Fruit fly (Drosophila melanogaster): ENCODE data around the gene Aven.
A peak's percentile ranks its signal among the peaks of the same experiment; 100 is the strongest.

Gene Aven

DNA sequence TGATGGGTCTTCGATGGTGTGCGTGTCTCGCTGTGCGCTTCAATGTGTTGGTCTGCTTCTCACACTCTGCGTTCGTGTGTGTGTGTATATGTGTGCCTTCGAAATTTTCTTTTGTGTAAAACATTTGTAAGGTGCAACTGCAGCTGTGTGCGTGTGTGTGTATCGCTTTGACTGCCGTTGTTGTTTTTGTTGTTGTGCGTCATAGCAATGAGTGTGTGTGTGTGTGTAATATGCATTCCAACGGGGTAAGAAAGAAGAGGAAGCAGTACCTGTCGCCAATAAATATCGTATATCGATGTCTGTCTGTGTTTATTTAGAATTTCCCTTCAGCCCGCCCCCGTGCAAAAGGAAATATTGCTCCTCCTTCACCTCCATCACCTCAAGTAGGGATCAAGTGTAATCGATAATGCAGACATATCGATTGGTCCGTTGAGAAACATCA lies 24.9 kb upstream of the Aven start (continued):
- TF ChIP-seq Elba2 (GFP tag; optimal IDR thresholded peaks at IDR 0.05) (peak; percentile 34), psq (GFP tag; optimal IDR thresholded peaks at IDR 0.05) (peak; percentile 19), NFAT (GFP tag; IDR thresholded peaks at IDR 0.05) (no peak), CG6654 (GFP tag; optimal IDR thresholded peaks at IDR 0.05) (no peak), CG10366 (GFP tag; IDR thresholded peaks at IDR 0.05) (no peak), Scr (GFP tag; IDR thresholded peaks at IDR 0.05; ENCODE audit: partially characterized antibody) (peak; percentile 56), sens (GFP tag) (peak; percentile 70), Hmx (GFP tag; optimal IDR thresholded peaks at IDR 0.05) (no peak), run (tag; optimal IDR thresholded peaks at IDR 0.05) (no peak), Spps (tag; optimal IDR thresholded peaks at IDR 0.05) (no peak), MBD-R2 (GFP tag; IDR thresholded peaks at IDR 0.05) (peak; percentile 28; the same call in 1 of the 2 replicates), abd-A (tag; optimal IDR thresholded peaks at IDR 0.05) (peak; percentile 57), schlank (tag; optimal IDR thresholded peaks at IDR 0.05) (no peak), HLH3B (GFP tag; IDR thresholded peaks at IDR 0.05) (0 out of 2 replicates have a peak, but pooled peaks have one; percentile 8), bbx (GFP tag; IDR thresholded peaks at IDR 0.05; ENCODE audit: partially characterized antibody) (peak; percentile 78), sd (tag; optimal IDR thresholded peaks at IDR 0.05) (peak; percentile 95), Side (GFP tag; optimal IDR thresholded peaks at IDR 0.05) (peak; percentile 34), Kr (GFP tag; optimal IDR thresholded peaks at IDR 0.05) (peak; percentile 78), CG2712 (tag; optimal IDR thresholded peaks at IDR 0.05) (peak; percentile 28), CG8765 (GFP tag; IDR thresholded peaks at IDR 0.05) (no peak), HmgD (GFP tag; optimal IDR thresholded peaks at IDR 0.05) (peak; percentile 61), Camta (GFP tag; optimal IDR thresholded peaks at IDR 0.05) (no peak), lbe (GFP tag; optimal IDR thresholded peaks at IDR 0.05) (peak; percentile 17), CG12659 (GFP tag; optimal IDR thresholded peaks at IDR 0.05) (no peak), sna (GFP tag; IDR thresholded peaks at IDR 0.05; ENCODE audit: partially characterized antibody) (peak; percentile 56; the same call in 1 of the 2 replicates), mld (GFP tag; IDR thresholded peaks at IDR 0.05; ENCODE audit: partially characterized antibody) (0 out of 3 replicates have a peak, but pooled peaks have one; percentile 47), BEAF-32 (GFP tag; optimal IDR thresholded peaks at IDR 0.05) (peak; percentile 36), Rfx (GFP tag; IDR thresholded peaks at IDR 0.05) (no peak), HLH4C (GFP tag; IDR thresholded peaks at IDR 0.05; ENCODE audit: partially characterized antibody) (peak; percentile 63), HmgZ (tag; optimal IDR thresholded peaks at IDR 0.05) (peak; percentile 35), CG5180 (GFP tag; optimal IDR thresholded peaks at IDR 0.05) (peak; percentile 3), B-H2 (GFP tag; optimal IDR thresholded peaks at IDR 0.05) (peak; percentile 12), Hr39 (optimal IDR thresholded peaks at IDR 0.05) (no peak), YL-1 (GFP tag; optimal IDR thresholded peaks at IDR 0.05) (peak; percentile 21), CG34376 (GFP tag; optimal IDR thresholded peaks at IDR 0.05) (peak; percentile 40), vnd (GFP tag; IDR thresholded peaks at IDR 0.05; ENCODE audit: partially characterized antibody) (0 out of 3 replicates have a peak, but pooled peaks have one; percentile 25), Bdp1 (GFP tag; optimal IDR thresholded peaks at IDR 0.05) (no peak), Drgx (GFP tag; IDR thresholded peaks at IDR 0.05) (0 out of 2 replicates have a peak, but pooled peaks have one; percentile 14), so (GFP tag; IDR thresholded peaks at IDR 0.05) (peak; percentile 31; the same call in 1 of the 3 replicates), wdn (GFP tag; IDR thresholded peaks at IDR 0.05) (no peak), CG17912 (GFP tag; optimal IDR thresholded peaks at IDR 0.05) (peak; percentile 60), CG4854 (GFP tag; optimal IDR thresholded peaks at IDR 0.05) (no peak), Myb (GFP tag; optimal IDR thresholded peaks at IDR 0.05) (no peak), Nf-YC (tag; optimal IDR thresholded peaks at IDR 0.05) (peak; percentile 16), CG8478 (optimal IDR thresholded peaks at IDR 0.05) (peak; percentile 98), exex (tag; optimal IDR thresholded peaks at IDR 0.05) (no peak), gcm (GFP tag; optimal IDR thresholded peaks at IDR 0.05) (peak; percentile 4), insv (GFP tag; optimal IDR thresholded peaks at IDR 0.05) (peak in 1 of 2 experiments; percentile 61), Tbp (GFP tag; optimal IDR thresholded peaks at IDR 0.05) (no peak), prd (optimal IDR thresholded peaks at IDR 0.05) (no peak), prd (GFP tag; IDR thresholded peaks at IDR 0.05) (no peak)
